Worm (Caenorhabditis elegans): ENCODE data around the gene F42E11.3.

F42E11.3 gene

ce11 chrX:11384534-11385441, 9.4 kb upstream of the F42E11.3 start, which contains the start of the genes F08B12.11 and prmn-1 (continued):
- TF ChIP-seq vab-7 (GFP tag; IDR thresholded peaks at IDR 0.05): no peak
- no peak for TF ChIP-seq pqm-1 (tag; optimal IDR thresholded peaks at IDR 0.05)
- TF ChIP-seq lin-39 (tag; optimal IDR thresholded peaks at IDR 0.05): no peak
- no peak for TF ChIP-seq jun-1 (tag; optimal IDR thresholded peaks at IDR 0.05)
- TF ChIP-seq ceh-28 (tag; optimal IDR thresholded peaks at IDR 0.05): no peak
- no peak for TF ChIP-seq nhr-11 (tag; optimal IDR thresholded peaks at IDR 0.05)
- TF ChIP-seq aha-1 (tag): peak; percentile 74
- TF ChIP-seq mdt-29 (GFP tag; IDR thresholded peaks at IDR 0.05): no peak

- TF ChIP-seq unc-62 (GFP tag; optimal IDR thresholded peaks at IDR 0.05 in 1 of 2) (peak in 1 of 2 experiments; percentile 29), unc-62 (tag; optimal IDR thresholded peaks at IDR 0.05) (no peak), mes-2 (tag; optimal IDR thresholded peaks at IDR 0.05; ENCODE audit: poor library complexity, severe bottlenecking) (no peak), lsy-2 (tag; optimal IDR thresholded peaks at IDR 0.05) (peak in 1 of 2 experiments; percentile 21), ces-1 (GFP tag; optimal IDR thresholded peaks at IDR 0.05) (peak; percentile 54)
Observed at ce11 chrX:11383359-11383758, 8.0 kb upstream of the F42E11.3 start.

ce11 chrX:11379135-11379781, 3.8 kb upstream of the F42E11.3 start:
- TF ChIP-seq fos-1 (tag; optimal IDR thresholded peaks at IDR 0.05): no peak
- TF ChIP-seq nhr-28 (tag; optimal IDR thresholded peaks at IDR 0.05): no peak
- no peak for TF ChIP-seq dve-1 (tag; optimal IDR thresholded peaks at IDR 0.05; ENCODE audit: insufficient read depth)
- TF ChIP-seq daf-16 (GFP tag; optimal IDR thresholded peaks at IDR 0.05): peak in 1 of 2 experiments; percentile 68
- no peak for TF ChIP-seq daf-16 (tag; optimal IDR thresholded peaks at IDR 0.05)
- TF ChIP-seq arid-1 (GFP tag; conservative IDR thresholded peaks at IDR 0.05): no peak
- no peak for TF ChIP-seq aha-1 (tag)
- peak; percentile 37; the same call in 1 of the 2 replicates for TF ChIP-seq ctbp-1 (GFP tag; IDR thresholded peaks at IDR 0.05)
- TF ChIP-seq mxl-2 (GFP tag; conservative IDR thresholded peaks at IDR 0.05): no peak
- TF ChIP-seq pha-4 (GFP tag; IDR thresholded peaks at IDR 0.05): no peak
- TF ChIP-seq pha-4 (tag; optimal IDR thresholded peaks at IDR 0.05): no peak
- peak; percentile 4 for TF ChIP-seq ces-1 (GFP tag; optimal IDR thresholded peaks at IDR 0.05)
- no peak for TF ChIP-seq sdz-12 (GFP tag; optimal IDR thresholded peaks at IDR 0.05)
- no peak for TF ChIP-seq lsy-2 (tag; optimal IDR thresholded peaks at IDR 0.05)
- no peak for TF ChIP-seq saeg-2 (GFP tag; IDR thresholded peaks at IDR 0.05)
- TF ChIP-seq set-16 (GFP tag; IDR thresholded peaks at IDR 0.05): peak; percentile 18; the same call in 1 of the 2 replicates
- TF ChIP-seq fkh-10 (GFP tag; optimal IDR thresholded peaks at IDR 0.05): peak; percentile 38
- no peak for TF ChIP-seq lin-15B (tag; optimal IDR thresholded peaks at IDR 0.05)
- TF ChIP-seq nhr-41 (GFP tag; IDR thresholded peaks at IDR 0.05): no peak
- TF ChIP-seq lin-1 (GFP tag; IDR thresholded peaks at IDR 0.05): no peak
- no peak for TF ChIP-seq Y105C5A.15 (GFP tag; IDR thresholded peaks at IDR 0.05)
- no peak for TF ChIP-seq egl-27 (tag; optimal IDR thresholded peaks at IDR 0.05)
- TF ChIP-seq hlh-11 (tag; optimal IDR thresholded peaks at IDR 0.05): peak; percentile 64
- TF ChIP-seq unc-62 (GFP tag; optimal IDR thresholded peaks at IDR 0.05 in 1 of 2): peak in 1 of 2 experiments; percentile 89
- no peak for TF ChIP-seq unc-62 (tag; optimal IDR thresholded peaks at IDR 0.05)
- TF ChIP-seq lim-7 (GFP tag; IDR thresholded peaks at IDR 0.05): 0 out of 2 replicates have a peak, but pooled peaks have one; percentile 29
- TF ChIP-seq Y5F2A.4 (GFP tag; optimal IDR thresholded peaks at IDR 0.05): no peak
- no peak for TF ChIP-seq duxl-1 (tag; optimal IDR thresholded peaks at IDR 0.05; ENCODE audit: poor library complexity)
- no peak for TF ChIP-seq ztf-11 (tag; optimal IDR thresholded peaks at IDR 0.05)
- TF ChIP-seq daf-12 (tag; optimal IDR thresholded peaks at IDR 0.05): no peak
- peak; percentile 36; the same call in 1 of the 2 replicates for TF ChIP-seq tra-1 (GFP tag; IDR thresholded peaks at IDR 0.05)
- no peak for TF ChIP-seq ZK546.5 (tag; optimal IDR thresholded peaks at IDR 0.05)
- TF ChIP-seq spr-3 (GFP tag; optimal IDR thresholded peaks at IDR 0.05): no peak
- no peak for TF ChIP-seq zfp-2 (tag; optimal IDR thresholded peaks at IDR 0.05)
- no peak for TF ChIP-seq tag-97 (GFP tag; IDR thresholded peaks at IDR 0.05)
- no peak for TF ChIP-seq jun-1 (tag; optimal IDR thresholded peaks at IDR 0.05)
